Fruit fly (Drosophila melanogaster) whole organism, embryonic: ENCODE data around the gene CG43120.
A peak's percentile ranks its signal among the peaks of the same experiment; 100 is the strongest.

Source experiments
- Adf1 ChIP-seq: fragments of 200-800 bp; sonication (Bioruptor generic); IDR thresholded peaks from 2 replicates; pipeline ENCODE4 v1.3.6; 2022; ENCODE audit warnings: missing biosample characterization, missing genetic modification characterization
- Bdp1 ChIP-seq: fragments of 200-800 bp; sonication (Bioruptor generic); optimal IDR thresholded peaks from 3 replicates; lab custom pipeline; 2016; ENCODE audit warnings: missing biosample characterization, missing genetic modification characterization
- CG10366 ChIP-seq: fragments of 200-800 bp; sonication (Bioruptor generic); IDR thresholded peaks from 2 replicates; pipeline ENCODE4 v1.3.6; 2022; ENCODE audit warnings: missing biosample characterization, missing genetic modification characterization
- CG10565 ChIP-seq: fragments of 200-800 bp; sonication (Bioruptor generic); optimal IDR thresholded peaks from 3 replicates; lab custom pipeline; 2016; ENCODE audit warnings: missing biosample characterization, mild to moderate bottlenecking, missing genetic modification characterization
- CG11504 ChIP-seq: fragments of 200-800 bp; sonication (Bioruptor generic); optimal IDR thresholded peaks from 3 replicates; lab custom pipeline; 2019; ENCODE audit warnings: missing biosample characterization, mild to moderate bottlenecking, missing genetic modification characterization, moderate library complexity
- CG12236 ChIP-seq: fragments of 200-800 bp; sonication (Bioruptor generic); optimal IDR thresholded peaks from 2 replicates; lab custom pipeline; 2016; ENCODE audit warnings: missing biosample characterization, missing genetic modification characterization
- CG1603 ChIP-seq: fragments of 200-800 bp; sonication (Bioruptor generic); optimal IDR thresholded peaks from 2 replicates; lab custom pipeline; 2019; ENCODE audit warnings: missing biosample characterization, mild to moderate bottlenecking, missing genetic modification characterization, moderate library complexity
- CG2202 ChIP-seq: fragments of 200-800 bp; sonication (Bioruptor generic); optimal IDR thresholded peaks from 2 replicates; lab custom pipeline; 2018; ENCODE audit warnings: missing biosample characterization, mild to moderate bottlenecking, missing genetic modification characterization
- CG30431 ChIP-seq: fragments of 200-800 bp; sonication (Bioruptor generic); optimal IDR thresholded peaks from 2 replicates; lab custom pipeline; 2017; ENCODE audit warnings: missing biosample characterization, missing genetic modification characterization
- CG31441 ChIP-seq: fragments of 200-800 bp; sonication (Bioruptor generic); IDR thresholded peaks from 2 replicates; pipeline ENCODE4 v1.3.6; 2022; ENCODE audit warnings: missing biosample characterization, missing genetic modification characterization
- CG34376 ChIP-seq: fragments of 200-800 bp; sonication (Bioruptor generic); optimal IDR thresholded peaks from 2 replicates; lab custom pipeline; 2018; ENCODE audit warnings: missing biosample characterization, mild to moderate bottlenecking, missing genetic modification characterization
- CG4424 ChIP-seq: fragments of 200-800 bp; sonication (Bioruptor generic); optimal IDR thresholded peaks from 3 replicates; lab custom pipeline; 2016; ENCODE audit warnings: missing biosample characterization, missing genetic modification characterization
- CG4730 ChIP-seq: fragments of 200-800 bp; sonication (Bioruptor generic); IDR thresholded peaks from 2 replicates; pipeline ENCODE4 v1.3.6; 2022; ENCODE audit warnings: missing biosample characterization, missing genetic modification characterization
- CG5180 ChIP-seq: fragments of 200-800 bp; sonication (Bioruptor generic); optimal IDR thresholded peaks from 3 replicates; lab custom pipeline; 2017; ENCODE audit warnings: missing biosample characterization, missing genetic modification characterization, mild to moderate bottlenecking, moderate library complexity, missing genetic modification reagents
- CG6854 ChIP-seq: fragments of 200-800 bp; sonication (Bioruptor generic); optimal IDR thresholded peaks from 3 replicates; lab custom pipeline; 2017; ENCODE audit warnings: missing biosample characterization, mild to moderate bottlenecking, missing genetic modification characterization
- CG7745 ChIP-seq: fragments of 200-800 bp; sonication (Bioruptor generic); optimal IDR thresholded peaks from 2 replicates; lab custom pipeline; 2018; ENCODE audit warnings: missing biosample characterization, mild to moderate bottlenecking, missing genetic modification characterization, moderate library complexity
- CG7839 ChIP-seq: fragments of 200-800 bp; sonication (Bioruptor generic); optimal IDR thresholded peaks from 3 replicates; lab custom pipeline; 2018; ENCODE audit warnings: missing biosample characterization, mild to moderate bottlenecking, missing genetic modification characterization, moderate library complexity
- CG8281 ChIP-seq: fragments of 200-800 bp; sonication (Bioruptor generic); optimal IDR thresholded peaks from 2 replicates; lab custom pipeline; 2018; ENCODE audit warnings: missing biosample characterization, mild to moderate bottlenecking, missing genetic modification characterization, moderate library complexity
- CG8944 ChIP-seq: fragments of 200-800 bp; sonication (Bioruptor generic); optimal IDR thresholded peaks from 3 replicates; lab custom pipeline; 2016; ENCODE audit warnings: missing biosample characterization, missing genetic modification characterization
- CG9932 ChIP-seq: fragments of 200-800 bp; sonication (Bioruptor generic); IDR thresholded peaks from 2 replicates; pipeline ENCODE4 v1.3.6; 2022; ENCODE audit warnings: missing biosample characterization, missing genetic modification characterization
- Dek ChIP-seq: fragments of 200-800 bp; sonication (Bioruptor generic); optimal IDR thresholded peaks from 3 replicates; lab custom pipeline; 2019; ENCODE audit warnings: missing biosample characterization, mild to moderate bottlenecking, missing genetic modification characterization, moderate library complexity
- Doc3 ChIP-seq: fragments of 200-800 bp; sonication (Bioruptor generic); IDR thresholded peaks from 3 replicates; pipeline ENCODE4 v1.3.6; 2022; ENCODE audit warnings: missing biosample characterization, missing genetic modification characterization; ENCODE audit not compliant: partially characterized antibody
- HLHmδ ChIP-seq: fragments of 200-800 bp; sonication (Bioruptor generic); optimal IDR thresholded peaks from 2 replicates; lab custom pipeline; 2018; ENCODE audit warnings: missing biosample characterization, mild to moderate bottlenecking, missing genetic modification characterization, moderate library complexity
- Kr ChIP-seq: fragments of 200-800 bp; sonication (Bioruptor generic); optimal IDR thresholded peaks from 2 replicates; lab custom pipeline; 2017; ENCODE audit warnings: missing biosample characterization, mild to moderate bottlenecking, missing genetic modification characterization
- NfI ChIP-seq: fragments of 200-800 bp; sonication (Bioruptor generic); optimal IDR thresholded peaks from 3 replicates; lab custom pipeline; 2018; ENCODE audit warnings: missing biosample characterization, mild to moderate bottlenecking, missing genetic modification characterization, moderate library complexity
- Optix ChIP-seq: fragments of 200-800 bp; sonication (Bioruptor generic); IDR thresholded peaks from 3 replicates; pipeline ENCODE4 v1.3.6; 2022; ENCODE audit warnings: missing biosample characterization, missing genetic modification characterization
- Rx ChIP-seq: fragments of 200-800 bp; sonication (Bioruptor generic); IDR thresholded peaks from 2 replicates; pipeline ENCODE4 v1.3.6; 2022; ENCODE audit warnings: missing biosample characterization, missing genetic modification characterization
- Stat92E ChIP-seq, 3 experiments: fragments of >200 bp in 2 of 3; fragments of 200-800 bp in 1 of 3; sonication (Bioruptor generic) in 1 of 3; optimal IDR thresholded peaks; 2 replicates each; lab custom pipeline; 2017 to 2019; ENCODE audit warnings: missing biosample characterization in 3 of 3, missing genetic modification characterization in 3 of 3, mild to moderate bottlenecking in 1 of 3, moderate library complexity in 1 of 3
- Xrp1 ChIP-seq: fragments of 200-800 bp; sonication (Bioruptor generic); IDR thresholded peaks from 2 replicates; pipeline ENCODE4 v1.3.6; 2022; ENCODE audit warnings: missing biosample characterization, missing genetic modification characterization
- YL-1 ChIP-seq: fragments of 200-800 bp; sonication (Bioruptor generic); optimal IDR thresholded peaks from 3 replicates; lab custom pipeline; 2017; ENCODE audit warnings: missing biosample characterization, mild to moderate bottlenecking, missing genetic modification characterization
- aop ChIP-seq: fragments of 200-800 bp; sonication (Bioruptor generic); IDR thresholded peaks from 2 replicates; pipeline ENCODE4 v1.3.6; 2022; ENCODE audit warnings: missing biosample characterization, missing genetic modification characterization
- ara ChIP-seq: fragments of 200-800 bp; sonication (Bioruptor generic); IDR thresholded peaks from 2 replicates; pipeline ENCODE4 v1.3.6; 2022; ENCODE audit warnings: missing biosample characterization, missing genetic modification characterization
- ase ChIP-seq: fragments of 200-800 bp; sonication (Bioruptor generic); IDR thresholded peaks from 3 replicates; pipeline ENCODE4 v1.3.6; 2022; ENCODE audit warnings: missing biosample characterization, missing genetic modification characterization
- cad ChIP-seq: fragments of >200 bp; optimal IDR thresholded peaks from 2 replicates; lab custom pipeline; 2017; ENCODE audit warnings: missing biosample characterization, missing genetic modification characterization
- chm ChIP-seq: fragments of 200-800 bp; sonication (Bioruptor generic); IDR thresholded peaks from 2 replicates; pipeline ENCODE4 v1.3.6; 2022; ENCODE audit warnings: missing biosample characterization, missing genetic modification characterization
- crol ChIP-seq: fragments of 200-800 bp; sonication (Bioruptor generic); IDR thresholded peaks from 2 replicates; pipeline ENCODE4 v1.3.6; 2022; ENCODE audit warnings: missing biosample characterization, missing genetic modification characterization
- gsb ChIP-seq: fragments of 200-800 bp; sonication (Bioruptor generic); IDR thresholded peaks from 2 replicates; pipeline ENCODE4 v1.3.6; 2022; ENCODE audit warnings: missing biosample characterization, missing genetic modification characterization
- hkb ChIP-seq, 2 experiments: fragments of 200-800 bp in 1 of 2; fragments of >200 bp in 1 of 2; sonication (Bioruptor generic) in 1 of 2; IDR thresholded peaks in 1 of 2; optimal IDR thresholded peaks in 1 of 2; 2 replicates each; pipeline versions ENCODE4 v1.3.6 to Lab custom; 2017 to 2022; ENCODE audit warnings: missing biosample characterization in 1 of 2, missing genetic modification characterization in 1 of 2
- ken ChIP-seq: fragments of 200-800 bp; sonication (Bioruptor generic); IDR thresholded peaks from 3 replicates; pipeline ENCODE4 v1.3.6; 2022; ENCODE audit warnings: missing biosample characterization, missing genetic modification characterization
- mam ChIP-seq: fragments of 200-800 bp; sonication (Bioruptor generic); optimal IDR thresholded peaks from 3 replicates; lab custom pipeline; 2016; ENCODE audit warnings: missing biosample characterization, missing genetic modification characterization
- nerfin-1 ChIP-seq: fragments of 200-800 bp; sonication (Bioruptor generic); optimal IDR thresholded peaks from 3 replicates; lab custom pipeline; 2019; ENCODE audit warnings: missing biosample characterization, mild to moderate bottlenecking, missing genetic modification characterization, moderate library complexity
- otp ChIP-seq: fragments of 200-800 bp; sonication (Bioruptor generic); IDR thresholded peaks from 3 replicates; pipeline ENCODE4, ENCODE4 v1.3.6; 2022; ENCODE audit warnings: missing biosample characterization, missing genetic modification characterization
- p53 ChIP-seq: fragments of 200-800 bp; sonication (Bioruptor generic); optimal IDR thresholded peaks from 2 replicates; lab custom pipeline; 2016; ENCODE audit warnings: missing biosample characterization, missing genetic modification characterization
- pan ChIP-seq, 4 experiments: fragments of >200 bp in 3 of 4; fragments of 200-800 bp in 1 of 4; sonication (Bioruptor generic) in 1 of 4; optimal IDR thresholded peaks in 3 of 4; IDR thresholded peaks in 1 of 4; 2 replicates each; pipeline versions ENCODE4 v1.3.6 to Lab custom; 2017 to 2022; ENCODE audit warnings: missing biosample characterization in 2 of 4, missing genetic modification characterization in 2 of 4, mixed read lengths in 1 of 4
- pnt ChIP-seq: fragments of 200-800 bp; sonication (Bioruptor generic); optimal IDR thresholded peaks from 3 replicates; lab custom pipeline; 2016; ENCODE audit warnings: missing biosample characterization, missing genetic modification characterization
- repo ChIP-seq: fragments of 200-800 bp; sonication (Bioruptor generic); optimal IDR thresholded peaks from 2 replicates; lab custom pipeline; 2016; ENCODE audit warnings: missing biosample characterization, missing genetic modification characterization
- ro ChIP-seq: fragments of 200-800 bp; sonication (Bioruptor generic); IDR thresholded peaks from 2 replicates; pipeline ENCODE4 v1.3.6; 2022; ENCODE audit warnings: missing biosample characterization, missing genetic modification characterization
- slbo ChIP-seq: fragments of 200-800 bp; sonication (Bioruptor generic); IDR thresholded peaks from 2 replicates; pipeline ENCODE4 v1.3.6; 2022; ENCODE audit warnings: missing biosample characterization, missing genetic modification characterization
- slou ChIP-seq: fragments of 200-800 bp; sonication (Bioruptor generic); optimal IDR thresholded peaks from 3 replicates; lab custom pipeline; 2016; ENCODE audit warnings: missing biosample characterization, missing genetic modification characterization
- sug ChIP-seq: fragments of 200-800 bp; optimal IDR thresholded peaks from 2 replicates; lab custom pipeline; 2019; ENCODE audit warnings: missing biosample characterization, mild to moderate bottlenecking, missing genetic modification characterization, moderate library complexity

The CG43120 gene

dm6 chr3L:14338886-14339285 lies 42.8 kb upstream of the CG43120 start (continued):
- no peak for TF ChIP-seq aop (GFP tag; lab: Robert Waterston, UW)
- TF ChIP-seq Bdp1 (GFP tag; lab: Kevin White, UChicago), result peak; percentile 22
- TF ChIP-seq CG31441 (GFP tag; lab: Robert Waterston, UW), result peak; percentile 59
- peak; percentile 88 for TF ChIP-seq Xrp1 (GFP tag; lab: Robert Waterston, UW)
- peak; percentile 58 for TF ChIP-seq repo
- TF ChIP-seq CG10565 (GFP tag; lab: Kevin White, UChicago), result no peak
- peak; percentile 49 for TF ChIP-seq CG9932 (GFP tag; lab: Robert Waterston, UW)
- peak; percentile 72 for TF ChIP-seq CG4424
- peak; percentile 72 for TF ChIP-seq slbo (GFP tag; lab: Robert Waterston, UW)
- TF ChIP-seq CG7745 (tag; lab: Kevin White, UChicago), result no peak
- TF ChIP-seq CG2202 (tag; lab: Kevin White, UChicago), result peak; percentile 29
- peak; percentile 36 for TF ChIP-seq p53 (GFP tag; lab: Kevin White, UChicago)
- no peak for TF ChIP-seq slou (GFP tag; lab: Kevin White, UChicago)
- TF ChIP-seq HLHmδ (GFP tag; lab: Kevin White, UChicago), result no peak
- TF ChIP-seq ken, result peak; percentile 68; the same call in 2 of the 3 replicates
- TF ChIP-seq CG7839 (tag; lab: Kevin White, UChicago), result peak; percentile 73
- no peak for TF ChIP-seq hkb (optimal IDR thresholded peaks at IDR 0.05; lab: Kevin White, UChicago)
- TF ChIP-seq hkb (GFP tag; IDR thresholded peaks at IDR 0.05; lab: Robert Waterston, UW), result peak; percentile 47; the same call in 1 of the 2 replicates
- TF ChIP-seq YL-1 (GFP tag; lab: Kevin White, UChicago), result no peak
- TF ChIP-seq nerfin-1 (tag; lab: Kevin White, UChicago), result peak; percentile 15
- no peak for TF ChIP-seq pan (optimal IDR thresholded peaks at IDR 0.05; lab: Kevin White, UChicago)
- peak in 1 of 2 experiments; percentile 71 for TF ChIP-seq pan (GFP tag; optimal IDR thresholded peaks at IDR 0.05 in 1 of 2, IDR thresholded peaks at IDR 0.05 in 1 of 2)
- peak; percentile 74 for TF ChIP-seq CG11504 (tag; lab: Kevin White, UChicago)
- peak; percentile 72 for TF ChIP-seq mam (GFP tag; lab: Kevin White, UChicago)
- TF ChIP-seq ro (GFP tag; lab: Robert Waterston, UW), result no peak
- TF ChIP-seq CG12236, result peak; percentile 28
- peak; percentile 51 for TF ChIP-seq CG30431 (GFP tag; lab: Kevin White, UChicago)
- peak; percentile 30 for TF ChIP-seq CG5180
- TF ChIP-seq crol, result peak; percentile 36; the same call in 1 of the 2 replicates
- TF ChIP-seq NfI, result peak; percentile 57
- TF ChIP-seq CG34376 (GFP tag; lab: Kevin White, UChicago), result no peak
- TF ChIP-seq Dek, result no peak
- peak; percentile 76; the same call in 2 of the 3 replicates for TF ChIP-seq otp (GFP tag; lab: Robert Waterston, UW)
- no peak for TF ChIP-seq Doc3 (GFP tag; lab: Robert Waterston, UW)
- peak; percentile 63 for TF ChIP-seq CG8944 (GFP tag; lab: Kevin White, UChicago)
- peak; percentile 58; the same call in 1 of the 2 replicates for TF ChIP-seq chm
- no peak for TF ChIP-seq Stat92E (GFP tag; optimal IDR thresholded peaks at IDR 0.05; lab: Kevin White, UChicago)
- peak; percentile 59 for TF ChIP-seq CG10366 (GFP tag; lab: Robert Waterston, UW)
- no peak for TF ChIP-seq Kr (GFP tag; lab: Kevin White, UChicago)
- TF ChIP-seq Optix (GFP tag; lab: Robert Waterston, UW), result peak; percentile 69
- TF ChIP-seq Rx (GFP tag; lab: Robert Waterston, UW), result peak; percentile 61
- TF ChIP-seq ase (GFP tag; lab: Robert Waterston, UW), result peak; percentile 36; the same call in 1 of the 3 replicates
- TF ChIP-seq pnt (GFP tag; lab: Kevin White, UChicago), result peak; percentile 84
- no peak for TF ChIP-seq cad (GFP tag; lab: Kevin White, UChicago)
- no peak for TF ChIP-seq CG8281 (tag; lab: Kevin White, UChicago)
- no peak for TF ChIP-seq CG6854 (GFP tag; lab: Kevin White, UChicago)
- no peak for TF ChIP-seq sug
- TF ChIP-seq ara (GFP tag; lab: Robert Waterston, UW), result peak; percentile 83
- peak; percentile 32; the same call in 1 of the 2 replicates for TF ChIP-seq CG4730 (GFP tag; lab: Robert Waterston, UW)
- TF ChIP-seq Adf1 (GFP tag; lab: Robert Waterston, UW), result no peak
- TF ChIP-seq CG1603, result peak; percentile 87
- no peak for TF ChIP-seq gsb
